Fruit fly (Drosophila melanogaster): Measurements from ENCODE around the gene CG3213.

Gene CG3213

DNA sequence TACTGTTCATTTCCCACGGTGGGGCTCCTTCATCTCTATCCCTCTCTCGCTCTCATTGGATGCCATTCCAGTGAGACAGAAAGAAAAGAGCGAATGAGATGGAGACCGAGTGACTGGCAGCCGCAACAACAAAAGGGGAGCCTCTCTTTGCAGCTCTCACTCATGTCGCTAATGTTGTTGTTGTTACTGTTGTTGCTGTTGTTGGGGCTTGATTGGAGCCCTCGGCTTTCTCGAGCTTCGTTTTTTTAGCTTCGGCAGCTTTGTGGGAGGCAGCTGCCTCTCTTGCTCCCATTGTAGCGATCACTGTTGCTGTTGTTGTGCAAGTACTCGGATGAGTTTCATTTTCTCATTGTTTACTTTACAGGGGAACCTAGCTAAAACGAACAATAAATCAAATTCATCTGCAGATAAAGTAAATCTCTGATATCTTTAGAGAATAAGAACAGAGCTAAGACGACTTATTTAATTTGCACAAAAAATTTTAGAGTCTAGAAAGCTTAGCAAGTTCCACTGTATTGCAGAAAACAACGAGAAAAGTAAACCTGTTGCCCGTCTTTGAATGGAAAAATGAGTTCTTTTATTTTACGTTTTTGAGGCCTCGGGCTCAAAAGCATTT is 14.9 kb upstream of the CG3213 start (continued):
- no peak for TF ChIP-seq D (optimal IDR thresholded peaks at IDR 0.05)
- peak; percentile 29 for TF ChIP-seq D (GFP tag; optimal IDR thresholded peaks at IDR 0.05)
- peak; percentile 27 for TF ChIP-seq Spps (tag; optimal IDR thresholded peaks at IDR 0.05)
- peak; percentile 6 for TF ChIP-seq tx (GFP tag; optimal IDR thresholded peaks at IDR 0.05)
- TF ChIP-seq CG17912 (GFP tag; optimal IDR thresholded peaks at IDR 0.05) = no peak
- no peak for TF ChIP-seq Doc2 (GFP tag; IDR thresholded peaks at IDR 0.05)
- peak; percentile 15 for TF ChIP-seq nerfin-1 (tag; optimal IDR thresholded peaks at IDR 0.05)
- TF ChIP-seq ranshi (GFP tag; IDR thresholded peaks at IDR 0.05) = peak; percentile 41; the same call in 1 of the 2 replicates
- TF ChIP-seq CG8478 (optimal IDR thresholded peaks at IDR 0.05) = peak; percentile 55
- peak; percentile 60 for TF ChIP-seq az2 (GFP tag; optimal IDR thresholded peaks at IDR 0.05)
- TF ChIP-seq CG10959 (GFP tag; IDR thresholded peaks at IDR 0.05) = no peak
- peak; percentile 13 for TF ChIP-seq CG17568 (GFP tag; optimal IDR thresholded peaks at IDR 0.05)
- no peak for TF ChIP-seq tup (GFP tag; optimal IDR thresholded peaks at IDR 0.05)
- TF ChIP-seq Dfd (GFP tag; optimal IDR thresholded peaks at IDR 0.05) = no peak
- TF ChIP-seq Mrtf (GFP tag; IDR thresholded peaks at IDR 0.05) = 0 out of 3 replicates have a peak, but pooled peaks have one; percentile 15
- peak; percentile 32 for TF ChIP-seq lab (GFP tag; optimal IDR thresholded peaks at IDR 0.05)
- TF ChIP-seq otp (GFP tag; IDR thresholded peaks at IDR 0.05) = 0 out of 3 replicates have a peak, but pooled peaks have one; percentile 43
- peak; percentile 63 for TF ChIP-seq CG13424 (tag; optimal IDR thresholded peaks at IDR 0.05)
- TF ChIP-seq CG31224 (GFP tag; IDR thresholded peaks at IDR 0.05) = no peak
- TF ChIP-seq CG10979 (tag; optimal IDR thresholded peaks at IDR 0.05) = peak; percentile 68
- TF ChIP-seq PHDP (tag; optimal IDR thresholded peaks at IDR 0.05) = peak; percentile 65
- peak; percentile 22 for TF ChIP-seq CG13775 (GFP tag; optimal IDR thresholded peaks at IDR 0.05)
- TF ChIP-seq CG3838 (GFP tag; optimal IDR thresholded peaks at IDR 0.05) = no peak
- no peak for TF ChIP-seq NC2α (GFP tag; optimal IDR thresholded peaks at IDR 0.05)
- TF ChIP-seq maf-S (GFP tag; optimal IDR thresholded peaks at IDR 0.05) = no peak
- TF ChIP-seq Rfx (GFP tag; IDR thresholded peaks at IDR 0.05) = peak; percentile 62
- no peak for TF ChIP-seq CG6683 (GFP tag; optimal IDR thresholded peaks at IDR 0.05)
- TF ChIP-seq CG2120 (GFP tag; optimal IDR thresholded peaks at IDR 0.05) = peak; percentile 44
- TF ChIP-seq Camta (GFP tag; optimal IDR thresholded peaks at IDR 0.05) = peak; percentile 49
- TF ChIP-seq her (GFP tag; optimal IDR thresholded peaks at IDR 0.05) = peak; percentile 35
- TF ChIP-seq CG10462 (GFP tag; optimal IDR thresholded peaks at IDR 0.05) = peak; percentile 11
- peak; percentile 30 for TF ChIP-seq gsb-n (tag; optimal IDR thresholded peaks at IDR 0.05)
- TF ChIP-seq CG7987 (GFP tag; optimal IDR thresholded peaks at IDR 0.05) = no peak
- TF ChIP-seq ap (GFP tag; IDR thresholded peaks at IDR 0.05) = peak; percentile 38; the same call in 1 of the 2 replicates
- no peak for TF ChIP-seq CG2129 (GFP tag; IDR thresholded peaks at IDR 0.05; ENCODE audit: partially characterized antibody)
- TF ChIP-seq HHEX (GFP tag; optimal IDR thresholded peaks at IDR 0.05) = no peak
- no peak; the same call in 1 of the 2 replicates for TF ChIP-seq crol (GFP tag; IDR thresholded peaks at IDR 0.05)
- no peak for TF ChIP-seq CG10543 (GFP tag; optimal IDR thresholded peaks at IDR 0.05)
- TF ChIP-seq mld (GFP tag; IDR thresholded peaks at IDR 0.05; ENCODE audit: partially characterized antibody) = no peak
- no peak for TF ChIP-seq Hey (tag; optimal IDR thresholded peaks at IDR 0.05)
- peak; percentile 13 for TF ChIP-seq CG33213 (GFP tag; optimal IDR thresholded peaks at IDR 0.05)
- peak; percentile 9 for TF ChIP-seq CG7556 (GFP tag; optimal IDR thresholded peaks at IDR 0.05)
- TF ChIP-seq dysf (GFP tag; IDR thresholded peaks at IDR 0.05) = peak; percentile 56
- TF ChIP-seq CG10209 (GFP tag; optimal IDR thresholded peaks at IDR 0.05) = peak; percentile 13
- TF ChIP-seq Sox102F (GFP tag; optimal IDR thresholded peaks at IDR 0.05) = peak; percentile 75
- peak; percentile 41 for TF ChIP-seq CG18764 (GFP tag; optimal IDR thresholded peaks at IDR 0.05)
- no peak for TF ChIP-seq CG10274 (GFP tag; optimal IDR thresholded peaks at IDR 0.05)
- peak; percentile 97 for TF ChIP-seq Deaf1 (tag; optimal IDR thresholded peaks at IDR 0.05)
- peak; percentile 59 for TF ChIP-seq CG31441 (GFP tag; IDR thresholded peaks at IDR 0.05)
- peak; percentile 44 for TF ChIP-seq ewg (GFP tag; optimal IDR thresholded peaks at IDR 0.05)

All from whole organism, embryonic.